Worm (Caenorhabditis elegans) whole organism, young adult: Measurements from ENCODE around the gene mcm-6.
A peak's percentile ranks its signal among the peaks of the same experiment; 100 is the strongest.

ENCODE experiments used
- F57C9.4 ChIP-seq: sonication (generic microtip); optimal IDR thresholded peaks from 2 replicates; lab custom pipeline; 2017; ENCODE audit warnings: mild to moderate bottlenecking, missing genetic modification characterization, missing compliant biosample characterization
- die-1 ChIP-seq: sonication (generic microtip); optimal IDR thresholded peaks from 2 replicates; lab custom pipeline; 2016; ENCODE audit warnings: missing genotype, mild to moderate bottlenecking, missing genetic modification characterization, missing compliant biosample characterization
- ekl-4 ChIP-seq: fragments of 200-800 bp; sonication (Bioruptor generic); IDR thresholded peaks from 2 replicates; pipeline ENCODE4 v1.3.6; 2022; ENCODE audit warnings: missing genetic modification reagents, missing genetic modification characterization, missing compliant biosample characterization
- lsy-27 ChIP-seq: sonication (generic microtip); optimal IDR thresholded peaks from 2 replicates; lab custom pipeline; 2017; ENCODE audit warnings: missing genetic modification characterization, mild to moderate bottlenecking, missing compliant biosample characterization, antibody characterized with exemption, missing genotype, borderline replicate concordance; ENCODE audit not compliant: insufficient read depth
- mxl-1 ChIP-seq: sonication (generic microtip); optimal IDR thresholded peaks from 2 replicates; lab custom pipeline; 2016; ENCODE audit warnings: missing genetic modification characterization, missing compliant biosample characterization
- nfya-2 ChIP-seq: fragments of 200-800 bp; sonication (Bioruptor generic); IDR thresholded peaks from 2 replicates; pipeline ENCODE4 v1.3.6; 2022; ENCODE audit warnings: missing genetic modification reagents, missing genetic modification characterization, missing compliant biosample characterization
- rpc-1 ChIP-seq, 2 experiments: fragments of 150-350 bp in 1 of 2; sonication (generic microtip) in 1 of 2; optimal IDR thresholded peaks; 2 replicates each; lab custom pipeline; 2014 to 2018; ENCODE audit warnings: missing biosample characterization in 1 of 2, missing genetic modification characterization in 1 of 2, missing genetic modification reagents in 1 of 2, missing genotype in 1 of 2
- unc-62 ChIP-seq: fragments of 150-350 bp; optimal IDR thresholded peaks from 2 replicates; lab custom pipeline; 2014; ENCODE audit warnings: missing biosample characterization, missing genetic modification reagents, missing genetic modification characterization
- ztf-28 ChIP-seq: fragments of 200-800 bp; sonication (Bioruptor generic); IDR thresholded peaks from 2 replicates; pipeline ENCODE4 v1.3.6; 2022; ENCODE audit warnings: missing genetic modification reagents, missing genetic modification characterization, missing compliant biosample characterization

- TF ChIP-seq nfya-2, result peak; percentile 25; the same call in 1 of the 2 replicates
- peak; percentile 62 for TF ChIP-seq die-1
- no peak for TF ChIP-seq lsy-27
- no peak for TF ChIP-seq ztf-28
- no peak for TF ChIP-seq unc-62 (GFP tag; lab: Kevin White, UChicago)
- TF ChIP-seq rpc-1 (optimal IDR thresholded peaks at IDR 0.05; lab: Kevin White, UChicago), result no peak
- no peak for TF ChIP-seq rpc-1 (tag; optimal IDR thresholded peaks at IDR 0.05; lab: Kevin White, UChicago)
- TF ChIP-seq ekl-4 (GFP tag; lab: Robert Waterston, UW), result peak; percentile 80
- no peak for TF ChIP-seq mxl-1 (tag; lab: Kevin White, UChicago)
- no peak for TF ChIP-seq F57C9.4 (tag; lab: Kevin White, UChicago)
These were observed 12.1 kb upstream of the mcm-6 start, which contains the start of gene vha-2 for ce11 chrIII:9782011-9782436.
